Fruit fly (Drosophila melanogaster): ENCODE results near the gene CG32071.

Gene CG32071

dm6 chr3L:11097982-11098663, 5.5 kb downstream of the CG32071 start, which contains the start of the genes Irbp18 and APP-BP1 (continued):
- TF ChIP-seq sc (optimal IDR thresholded peaks at IDR 0.05) = no peak
- peak; percentile 90 for TF ChIP-seq sc (GFP tag; optimal IDR thresholded peaks at IDR 0.05)
- TF ChIP-seq ind (GFP tag; optimal IDR thresholded peaks at IDR 0.05) = peak; percentile 95
- peak; percentile 91 for TF ChIP-seq org-1 (GFP tag; optimal IDR thresholded peaks at IDR 0.05)
- 0 out of 3 replicates have a peak, but pooled peaks have one; percentile 27 for TF ChIP-seq z (GFP tag; IDR thresholded peaks at IDR 0.05)
- peak; percentile 81 for TF ChIP-seq danr (GFP tag; IDR thresholded peaks at IDR 0.05)
- TF ChIP-seq lov (optimal IDR thresholded peaks at IDR 0.05) = no peak
- peak; percentile 49; the same call in 1 of the 3 replicates for TF ChIP-seq lov (GFP tag; IDR thresholded peaks at IDR 0.05)
- TF ChIP-seq GATAe (GFP tag; conservative IDR thresholded peaks at IDR 0.05) = no peak; the same call in 1 of the 2 replicates
- no peak for TF ChIP-seq Dfd (GFP tag; optimal IDR thresholded peaks at IDR 0.05)
- peak; percentile 11 for TF ChIP-seq ash1 (GFP tag; optimal IDR thresholded peaks at IDR 0.05)
- TF ChIP-seq exex (tag; optimal IDR thresholded peaks at IDR 0.05) = peak; percentile 72
- TF ChIP-seq mld (GFP tag; IDR thresholded peaks at IDR 0.05; ENCODE audit: partially characterized antibody) = no peak
- no peak for TF ChIP-seq Doc3 (GFP tag; IDR thresholded peaks at IDR 0.05; ENCODE audit: partially characterized antibody)
- TF ChIP-seq CG12155 (GFP tag; optimal IDR thresholded peaks at IDR 0.05) = peak; percentile 92
- TF ChIP-seq Trl (optimal IDR thresholded peaks at IDR 0.05) = no peak
- TF ChIP-seq Trl (GFP tag; optimal IDR thresholded peaks at IDR 0.05) = peak; percentile 92
- peak; percentile 95 for TF ChIP-seq CG12104 (GFP tag; optimal IDR thresholded peaks at IDR 0.05)
- peak; percentile 87 for TF ChIP-seq rib (GFP tag; IDR thresholded peaks at IDR 0.05)
- peak; percentile 70 for TF ChIP-seq wek (GFP tag; optimal IDR thresholded peaks at IDR 0.05)
- peak; percentile 94 for TF ChIP-seq Dad (GFP tag; optimal IDR thresholded peaks at IDR 0.05)
- TF ChIP-seq emc (GFP tag; optimal IDR thresholded peaks at IDR 0.05) = peak; percentile 85
- no peak for TF ChIP-seq nerfin-2 (GFP tag; IDR thresholded peaks at IDR 0.05; ENCODE audit: partially characterized antibody)
- TF ChIP-seq CG15514 (GFP tag; optimal IDR thresholded peaks at IDR 0.05) = peak; percentile 90
- TF ChIP-seq fru (optimal IDR thresholded peaks at IDR 0.05) = no peak
- peak; percentile 82 for TF ChIP-seq CG5180 (GFP tag; optimal IDR thresholded peaks at IDR 0.05)
- TF ChIP-seq CG14667 (GFP tag; IDR thresholded peaks at IDR 0.05) = peak; percentile 66
- peak; percentile 83 for TF ChIP-seq Myb (GFP tag; optimal IDR thresholded peaks at IDR 0.05)
- peak; percentile 58 for TF ChIP-seq run (tag; optimal IDR thresholded peaks at IDR 0.05)
- peak; percentile 95 for TF ChIP-seq CG18619 (GFP tag; optimal IDR thresholded peaks at IDR 0.05)
- TF ChIP-seq jing (GFP tag; optimal IDR thresholded peaks at IDR 0.05) = peak; percentile 92
- peak; percentile 89 for TF ChIP-seq CHES-1-like (GFP tag; optimal IDR thresholded peaks at IDR 0.05)
- TF ChIP-seq az2 (GFP tag; optimal IDR thresholded peaks at IDR 0.05) = peak; percentile 96
- TF ChIP-seq CG17568 (GFP tag; optimal IDR thresholded peaks at IDR 0.05) = peak; percentile 87
- peak; percentile 98 for TF ChIP-seq CG30403 (GFP tag; optimal IDR thresholded peaks at IDR 0.05)
- no peak for TF ChIP-seq dati (GFP tag; IDR thresholded peaks at IDR 0.05)
- TF ChIP-seq CG16863 (GFP tag; optimal IDR thresholded peaks at IDR 0.05) = peak; percentile 94
- peak; percentile 91 for TF ChIP-seq CG15011 (GFP tag; optimal IDR thresholded peaks at IDR 0.05)
- TF ChIP-seq Vsx1 (GFP tag; optimal IDR thresholded peaks at IDR 0.05) = peak; percentile 84
- TF ChIP-seq crol (GFP tag; IDR thresholded peaks at IDR 0.05) = peak; percentile 43; the same call in 1 of the 2 replicates
- peak; percentile 96 for TF ChIP-seq CG12391 (tag; optimal IDR thresholded peaks at IDR 0.05)
- peak; percentile 91 for TF ChIP-seq Ets97D (GFP tag; optimal IDR thresholded peaks at IDR 0.05)
- peak; percentile 89 for TF ChIP-seq gcm (GFP tag; optimal IDR thresholded peaks at IDR 0.05)
- TF ChIP-seq CG3407 (GFP tag; optimal IDR thresholded peaks at IDR 0.05) = peak; percentile 84
- TF ChIP-seq CG2889 (GFP tag; IDR thresholded peaks at IDR 0.05) = peak; percentile 91
- TF ChIP-seq Sin3A (optimal IDR thresholded peaks at IDR 0.05) = peak; percentile 87
- TF ChIP-seq CTCF (GFP tag; optimal IDR thresholded peaks at IDR 0.05) = peak; percentile 50
- peak; percentile 78 for TF ChIP-seq kni (GFP tag; optimal IDR thresholded peaks at IDR 0.05)
- peak in 1 of 3 experiments; percentile 92 for TF ChIP-seq lola (GFP tag; optimal IDR thresholded peaks at IDR 0.05)
- peak; percentile 70 for TF ChIP-seq Oaz (GFP tag; IDR thresholded peaks at IDR 0.05)
- TF ChIP-seq CG17328 (GFP tag; IDR thresholded peaks at IDR 0.05) = peak; percentile 81
- no peak for TF ChIP-seq h (optimal IDR thresholded peaks at IDR 0.05)

All from whole organism, embryonic.